Worm (Caenorhabditis elegans): ENCODE results near the gene C10F3.7.

- TF ChIP-seq dao-5 (tag; optimal IDR thresholded peaks at IDR 0.05): no peak
- no peak for TF ChIP-seq him-1 (tag; optimal IDR thresholded peaks at IDR 0.05)
- no peak for TF ChIP-seq W03F9.2 (tag; optimal IDR thresholded peaks at IDR 0.05)
Observed at ce11 chrV:5951133-5951532, 35.5 kb downstream of the C10F3.7 start, which contains the start of gene M03F8.1.
